Worm (Caenorhabditis elegans) whole organism, late embryonic: ENCODE measurements around the gene Y45F3A.8.

Experiments
- F13H6.1 ChIP-seq: sonication (generic microtip); optimal IDR thresholded peaks from 2 replicates; lab custom pipeline; 2016; ENCODE audit warnings: missing genetic modification characterization, missing compliant biosample characterization
- dmd-4 ChIP-seq: sonication (generic microtip); optimal IDR thresholded peaks from 2 replicates; lab custom pipeline; 2016; ENCODE audit warnings: borderline replicate concordance, missing genetic modification characterization, missing compliant biosample characterization
- elt-4 ChIP-seq: sonication (generic microtip); optimal IDR thresholded peaks from 2 replicates; lab custom pipeline; 2016; ENCODE audit warnings: missing genetic modification characterization, missing compliant biosample characterization
- fkh-10 ChIP-seq: fragments of 150-350 bp; optimal IDR thresholded peaks from 2 replicates; lab custom pipeline; 2014; ENCODE audit warnings: missing biosample characterization, missing genetic modification reagents, missing genetic modification characterization
- hlh-6 ChIP-seq: sonication (generic microtip); optimal IDR thresholded peaks from 2 replicates; lab custom pipeline; 2016; ENCODE audit warnings: missing genotype, missing genetic modification characterization, missing compliant biosample characterization
- nhr-11 ChIP-seq: fragments of 150-350 bp; optimal IDR thresholded peaks from 2 replicates; lab custom pipeline; 2014; ENCODE audit warnings: missing biosample characterization, missing genetic modification characterization
- pha-4 ChIP-seq: fragments of 150-350 bp; optimal IDR thresholded peaks from 2 replicates; lab custom pipeline; 2018; ENCODE audit warnings: missing biosample characterization, missing genetic modification reagents, missing genetic modification characterization

DNA sequence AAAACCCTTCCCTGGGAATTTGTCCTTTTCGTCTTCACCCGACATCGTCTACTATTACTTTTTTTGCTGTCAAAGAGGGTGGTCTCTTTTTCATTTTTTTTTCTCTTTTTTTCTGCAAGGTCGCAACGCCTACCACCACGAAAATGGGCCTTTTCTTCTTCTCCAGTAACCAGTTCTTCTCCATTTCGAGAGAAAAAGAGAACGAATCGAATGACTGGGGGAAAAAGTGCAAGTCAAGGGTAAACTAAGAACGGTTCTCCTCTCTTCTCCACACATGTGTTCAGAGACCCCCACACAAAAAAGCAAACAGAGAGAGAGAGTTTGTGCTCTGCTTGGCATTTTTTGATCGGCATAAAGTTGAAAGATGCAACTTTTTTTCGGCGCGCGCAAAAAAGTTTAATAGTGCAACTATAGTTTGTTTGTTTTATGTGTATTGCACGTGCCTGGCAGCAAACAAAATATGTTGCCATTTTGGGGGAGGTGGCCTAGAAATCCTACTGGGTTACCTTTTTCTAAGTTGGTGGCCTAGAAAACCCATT lies 43.9 kb upstream of the Y45F3A.8 start:
- TF ChIP-seq pha-4 (tag; lab: Kevin White, UChicago) = no peak
- no peak for TF ChIP-seq fkh-10 (GFP tag; lab: Kevin White, UChicago)
- no peak for TF ChIP-seq hlh-6 (tag; lab: Kevin White, UChicago)
- TF ChIP-seq nhr-11 (tag; lab: Kevin White, UChicago) = no peak
- no peak for TF ChIP-seq elt-4 (tag; lab: Kevin White, UChicago)
- TF ChIP-seq dmd-4 (tag; lab: Kevin White, UChicago) = no peak
- TF ChIP-seq F13H6.1 (tag; lab: Kevin White, UChicago) = no peak
